Fruit fly (Drosophila melanogaster) whole organism, embryonic: ENCODE measurements around the gene CG5071.

Source experiments
- Bteb2 ChIP-seq: fragments of 200-800 bp; sonication (Bioruptor generic); optimal IDR thresholded peaks from 2 replicates; lab custom pipeline; 2016; ENCODE audit warnings: missing biosample characterization, missing genetic modification characterization
- CG10209 ChIP-seq: fragments of 200-800 bp; sonication (Bioruptor generic); optimal IDR thresholded peaks from 3 replicates; lab custom pipeline; 2017; ENCODE audit warnings: missing biosample characterization, mild to moderate bottlenecking, missing genetic modification characterization, missing genetic modification reagents
- CG1024 ChIP-seq: fragments of 200-800 bp; sonication (Bioruptor generic); IDR thresholded peaks from 2 replicates; pipeline ENCODE4 v1.3.6; 2022; ENCODE audit warnings: missing biosample characterization, missing genetic modification characterization
- CG10366 ChIP-seq: fragments of 200-800 bp; sonication (Bioruptor generic); IDR thresholded peaks from 2 replicates; pipeline ENCODE4 v1.3.6; 2022; ENCODE audit warnings: missing biosample characterization, missing genetic modification characterization
- CG12391 ChIP-seq: fragments of 200-800 bp; sonication (Bioruptor generic); optimal IDR thresholded peaks from 3 replicates; lab custom pipeline; 2018; ENCODE audit warnings: missing biosample characterization, mild to moderate bottlenecking, missing genetic modification characterization, moderate library complexity
- CG13775 ChIP-seq: fragments of 200-800 bp; sonication (Bioruptor generic); optimal IDR thresholded peaks from 3 replicates; lab custom pipeline; 2017; ENCODE audit warnings: missing biosample characterization, mild to moderate bottlenecking, missing genetic modification characterization
- CG14014 ChIP-seq: fragments of 200-800 bp; sonication (Bioruptor generic); IDR thresholded peaks from 2 replicates; pipeline ENCODE4 v1.3.6; 2022; ENCODE audit warnings: missing biosample characterization, missing genetic modification characterization
- CG1603 ChIP-seq: fragments of 200-800 bp; sonication (Bioruptor generic); optimal IDR thresholded peaks from 2 replicates; lab custom pipeline; 2019; ENCODE audit warnings: missing biosample characterization, mild to moderate bottlenecking, missing genetic modification characterization, moderate library complexity
- CG18619 ChIP-seq: fragments of 200-800 bp; sonication (Bioruptor generic); optimal IDR thresholded peaks from 3 replicates; lab custom pipeline; 2017; ENCODE audit warnings: missing biosample characterization, mild to moderate bottlenecking, missing genetic modification characterization
- CG31441 ChIP-seq: fragments of 200-800 bp; sonication (Bioruptor generic); IDR thresholded peaks from 2 replicates; pipeline ENCODE4 v1.3.6; 2022; ENCODE audit warnings: missing biosample characterization, missing genetic modification characterization
- CG3995 ChIP-seq: fragments of 200-800 bp; sonication (Bioruptor generic); optimal IDR thresholded peaks from 3 replicates; lab custom pipeline; 2016; ENCODE audit warnings: missing biosample characterization, missing genetic modification characterization
- CG4424 ChIP-seq: fragments of 200-800 bp; sonication (Bioruptor generic); optimal IDR thresholded peaks from 3 replicates; lab custom pipeline; 2016; ENCODE audit warnings: missing biosample characterization, missing genetic modification characterization
- CG6791 ChIP-seq: fragments of 200-800 bp; sonication (Bioruptor generic); IDR thresholded peaks from 3 replicates; pipeline ENCODE4 v1.3.6; 2022; ENCODE audit warnings: missing biosample characterization, missing genetic modification characterization; ENCODE audit not compliant: partially characterized antibody
- CG7357 ChIP-seq: fragments of 200-800 bp; sonication (Bioruptor generic); IDR thresholded peaks from 3 replicates; pipeline ENCODE4 v1.3.6; 2022; ENCODE audit warnings: missing biosample characterization, missing genetic modification characterization
- CG7786 ChIP-seq: fragments of 200-800 bp; sonication (Bioruptor generic); optimal IDR thresholded peaks from 2 replicates; lab custom pipeline; 2016; ENCODE audit warnings: missing biosample characterization, missing genetic modification characterization
- CG8290 ChIP-seq, 3 experiments: fragments of 200-800 bp; sonication (Bioruptor generic); optimal IDR thresholded peaks; 2 replicates each; lab custom pipeline; 2016 to 2019; ENCODE audit warnings: missing biosample characterization in 3 of 3, missing genetic modification characterization in 3 of 3, mild to moderate bottlenecking in 2 of 3, moderate library complexity in 1 of 3
- CTCF ChIP-seq: fragments of 200-800 bp; sonication (Bioruptor generic); optimal IDR thresholded peaks from 2 replicates; lab custom pipeline; 2017; ENCODE audit warnings: missing biosample characterization, mild to moderate bottlenecking, missing genetic modification characterization, moderate library complexity
- Dip2 ChIP-seq: fragments of 200-800 bp; sonication (Bioruptor generic); IDR thresholded peaks from 2 replicates; pipeline ENCODE4 v1.3.6; 2022; ENCODE audit warnings: missing biosample characterization, missing genetic modification characterization
- Dp ChIP-seq: fragments of 200-800 bp; sonication (Bioruptor generic); optimal IDR thresholded peaks from 2 replicates; lab custom pipeline; 2018; ENCODE audit warnings: missing biosample characterization, mild to moderate bottlenecking, missing genetic modification characterization, moderate library complexity
- Dref ChIP-seq: fragments of 200-800 bp; sonication (Bioruptor generic); IDR thresholded peaks from 2 replicates; pipeline ENCODE4 v1.3.6; 2022; ENCODE audit warnings: missing biosample characterization, missing genetic modification characterization
- E2f2 ChIP-seq: fragments of 200-800 bp; sonication (Bioruptor generic); IDR thresholded peaks from 2 replicates; pipeline ENCODE4 v1.3.6; 2022; ENCODE audit warnings: missing biosample characterization, missing genetic modification characterization
- Eip74EF ChIP-seq, 2 experiments: fragments of 200-800 bp in 1 of 2; fragments of >200 bp in 1 of 2; sonication (Bioruptor generic) in 1 of 2; optimal IDR thresholded peaks; 2 replicates each; lab custom pipeline; 2017 to 2019; ENCODE audit warnings: missing biosample characterization in 2 of 2, missing genetic modification characterization in 2 of 2, mild to moderate bottlenecking in 1 of 2, moderate library complexity in 1 of 2
- HHEX ChIP-seq: fragments of 200-800 bp; sonication (Bioruptor generic); optimal IDR thresholded peaks from 3 replicates; lab custom pipeline; 2017; ENCODE audit warnings: missing biosample characterization, mild to moderate bottlenecking, missing genetic modification characterization, missing genetic modification reagents
- HLHmδ ChIP-seq: fragments of 200-800 bp; sonication (Bioruptor generic); optimal IDR thresholded peaks from 2 replicates; lab custom pipeline; 2018; ENCODE audit warnings: missing biosample characterization, mild to moderate bottlenecking, missing genetic modification characterization, moderate library complexity
- Hr3 ChIP-seq: fragments of 200-800 bp; sonication (Bioruptor generic); optimal IDR thresholded peaks from 3 replicates; lab custom pipeline; 2016; ENCODE audit warnings: missing biosample characterization, missing genetic modification characterization
- Jarid2 ChIP-seq: fragments of 200-800 bp; sonication (Bioruptor generic); optimal IDR thresholded peaks from 3 replicates; lab custom pipeline; 2017; ENCODE audit warnings: mild to moderate bottlenecking, missing biosample characterization, missing genetic modification reagents, missing genetic modification characterization
- Med ChIP-seq: fragments of 200-800 bp; sonication (Bioruptor generic); peaks from one replicate; lab custom pipeline; 2016; ENCODE audit warnings: missing biosample characterization, missing genetic modification characterization, mild to moderate bottlenecking, inconsistent platforms, moderate library complexity
- al ChIP-seq: fragments of 200-800 bp; sonication (Bioruptor generic); IDR thresholded peaks from 2 replicates; pipeline ENCODE4 v1.3.6; 2022; ENCODE audit warnings: missing biosample characterization, missing genetic modification characterization
- bbx ChIP-seq: fragments of 200-800 bp; sonication (Bioruptor generic); IDR thresholded peaks from 2 replicates; pipeline ENCODE4 v1.3.6; 2022; ENCODE audit warnings: missing biosample characterization, missing genetic modification characterization; ENCODE audit not compliant: partially characterized antibody
- bsh ChIP-seq, 2 experiments: fragments of 200-800 bp; sonication (Bioruptor generic); optimal IDR thresholded peaks; 2 replicates each; lab custom pipeline; 2017 to 2018; ENCODE audit warnings: mild to moderate bottlenecking in 2 of 2, missing biosample characterization in 2 of 2, missing genetic modification characterization in 2 of 2, moderate library complexity in 1 of 2
- dpn ChIP-seq, 2 experiments: fragments of 200-800 bp; sonication (Bioruptor generic); optimal IDR thresholded peaks; 3 replicates each; lab custom pipeline; 2016; ENCODE audit warnings: missing biosample characterization in 2 of 2, missing genetic modification characterization in 2 of 2
- emc ChIP-seq: fragments of 200-800 bp; sonication (Bioruptor generic); optimal IDR thresholded peaks from 2 replicates; lab custom pipeline; 2016; ENCODE audit warnings: missing biosample characterization, missing genetic modification characterization
- gcm ChIP-seq: fragments of 200-800 bp; sonication (Bioruptor generic); optimal IDR thresholded peaks from 2 replicates; lab custom pipeline; 2019; ENCODE audit warnings: missing biosample characterization, mild to moderate bottlenecking, missing genetic modification characterization, moderate library complexity
- gfzf ChIP-seq: fragments of 200-800 bp; sonication (Bioruptor generic); optimal IDR thresholded peaks from 2 replicates; lab custom pipeline; 2016; ENCODE audit warnings: missing biosample characterization, mild to moderate bottlenecking, missing genetic modification characterization, moderate library complexity
- gsb-n ChIP-seq: fragments of 200-800 bp; sonication (Bioruptor generic); optimal IDR thresholded peaks from 3 replicates; lab custom pipeline; 2018; ENCODE audit warnings: missing biosample characterization, mild to moderate bottlenecking, missing genetic modification characterization
- lbe ChIP-seq: fragments of 200-800 bp; sonication (Bioruptor generic); optimal IDR thresholded peaks from 2 replicates; lab custom pipeline; 2016; ENCODE audit warnings: missing biosample characterization, mild to moderate bottlenecking, missing genetic modification characterization
- luna ChIP-seq: fragments of 200-800 bp; sonication (Bioruptor generic); optimal IDR thresholded peaks from 2 replicates; lab custom pipeline; 2016; ENCODE audit warnings: missing biosample characterization, missing genetic modification characterization
- maf-S ChIP-seq: fragments of 200-800 bp; sonication (Bioruptor generic); optimal IDR thresholded peaks from 2 replicates; lab custom pipeline; 2016; ENCODE audit warnings: missing biosample characterization, missing genetic modification characterization
- mirr ChIP-seq: fragments of 200-800 bp; sonication (Bioruptor generic); optimal IDR thresholded peaks from 3 replicates; lab custom pipeline; 2018; ENCODE audit warnings: missing biosample characterization, mild to moderate bottlenecking, missing genetic modification characterization
- org-1 ChIP-seq: fragments of 200-800 bp; sonication (Bioruptor generic); optimal IDR thresholded peaks from 2 replicates; lab custom pipeline; 2017; ENCODE audit warnings: missing biosample characterization, missing genetic modification characterization
- pzg ChIP-seq: fragments of 200-800 bp; sonication (Bioruptor generic); optimal IDR thresholded peaks from 3 replicates; lab custom pipeline; 2018; ENCODE audit warnings: missing biosample characterization, mild to moderate bottlenecking, missing genetic modification characterization, moderate library complexity
- seq ChIP-seq: fragments of 200-800 bp; sonication (Bioruptor generic); IDR thresholded peaks from 2 replicates; pipeline ENCODE4 v1.3.6; 2022; ENCODE audit warnings: missing biosample characterization, missing genetic modification characterization
- stc ChIP-seq: fragments of 200-800 bp; sonication (Bioruptor generic); IDR thresholded peaks from 2 replicates; pipeline ENCODE4 v1.3.6; 2022; ENCODE audit warnings: missing biosample characterization, missing genetic modification characterization
- stwl ChIP-seq: fragments of 200-800 bp; sonication (Bioruptor generic); optimal IDR thresholded peaks from 3 replicates; lab custom pipeline; 2018; ENCODE audit warnings: missing biosample characterization, mild to moderate bottlenecking, missing genetic modification characterization, moderate library complexity
- ttk ChIP-seq: fragments of 200-800 bp; sonication (Bioruptor generic); IDR thresholded peaks from 2 replicates; pipeline ENCODE4 v2.1.2; 2022; ENCODE audit warnings: missing biosample characterization, missing genetic modification characterization
- vvl ChIP-seq: fragments of 200-800 bp; sonication (Bioruptor generic); IDR thresholded peaks from 2 replicates; pipeline ENCODE4 v1.3.6; 2022; ENCODE audit warnings: missing biosample characterization, missing genetic modification characterization
- zen ChIP-seq: fragments of 200-800 bp; sonication (Bioruptor generic); optimal IDR thresholded peaks from 3 replicates; lab custom pipeline; 2018; ENCODE audit warnings: missing biosample characterization, mild to moderate bottlenecking, missing genetic modification characterization, moderate library complexity
- zen2 ChIP-seq: fragments of 200-800 bp; sonication (Bioruptor generic); IDR thresholded peaks from 3 replicates; pipeline ENCODE4 v1.3.6; 2022; ENCODE audit warnings: missing biosample characterization, missing genetic modification characterization; ENCODE audit not compliant: partially characterized antibody

The CG5071 gene

DNA sequence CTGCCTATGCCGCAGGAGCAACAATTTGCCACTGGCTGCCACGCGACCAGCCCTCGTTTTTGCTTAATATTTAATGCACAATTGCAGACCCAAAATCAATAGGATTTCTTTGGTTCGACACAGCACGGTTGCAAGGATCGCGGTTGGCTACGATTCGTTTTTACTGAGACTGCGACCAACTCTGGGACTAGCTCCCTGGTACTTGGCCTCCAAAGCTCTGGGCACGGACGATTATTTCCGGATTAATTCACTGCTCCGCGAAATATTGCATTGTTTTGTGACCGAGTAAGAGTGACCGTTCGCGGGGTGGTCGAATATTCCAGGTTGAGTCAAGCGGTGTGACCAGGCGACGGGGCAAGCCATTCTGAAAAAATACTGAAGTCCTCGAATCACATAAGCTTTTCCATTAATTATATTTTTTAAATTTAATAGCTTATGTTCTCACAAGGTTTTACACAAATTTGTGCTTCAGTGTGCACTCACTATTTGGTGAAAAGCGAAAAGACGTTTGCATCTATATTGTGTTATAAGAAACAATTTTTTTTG lies 42.8 kb downstream of the CG5071 start, which contains the start of gene Tnks (continued):
- no peak for TF ChIP-seq maf-S (GFP tag; lab: Kevin White, UChicago)
- TF ChIP-seq CG31441 (GFP tag; lab: Robert Waterston, UW): peak; percentile 30; the same call in 1 of the 2 replicates
- TF ChIP-seq Hr3: peak; percentile 0
- peak; percentile 46 for TF ChIP-seq HLHmδ
- TF ChIP-seq stwl (tag; lab: Kevin White, UChicago): peak; percentile 14
- no peak for TF ChIP-seq mirr (GFP tag; lab: Kevin White, UChicago)
- peak; percentile 40 for TF ChIP-seq CG18619 (GFP tag; lab: Kevin White, UChicago)
- TF ChIP-seq pzg (GFP tag; lab: Kevin White, UChicago): peak; percentile 55
- TF ChIP-seq Dp (GFP tag; lab: Kevin White, UChicago): peak; percentile 16
- TF ChIP-seq Dref (GFP tag; lab: Robert Waterston, UW): peak; percentile 27
- no peak for TF ChIP-seq Dip2
- TF ChIP-seq Eip74EF (GFP tag; optimal IDR thresholded peaks at IDR 0.05; lab: Kevin White, UChicago): peak in 1 of 2 experiments; percentile 29
- peak; percentile 83 for TF ChIP-seq gfzf (GFP tag; lab: Kevin White, UChicago)
- peak; percentile 33 for TF ChIP-seq vvl (GFP tag; lab: Robert Waterston, UW)
- no peak for TF ChIP-seq CG7357 (GFP tag; lab: Robert Waterston, UW)
- no peak for TF ChIP-seq CG8290 (GFP tag; optimal IDR thresholded peaks at IDR 0.05; lab: Kevin White, UChicago)
- TF ChIP-seq CG8290 (tag; optimal IDR thresholded peaks at IDR 0.05; lab: Kevin White, UChicago): peak in 1 of 2 experiments; percentile 28
- TF ChIP-seq CG7786 (GFP tag; lab: Kevin White, UChicago): no peak
- peak; percentile 26; the same call in 1 of the 2 replicates for TF ChIP-seq bbx
- no peak for TF ChIP-seq seq (GFP tag; lab: Robert Waterston, UW)
- TF ChIP-seq CG12391 (tag; lab: Kevin White, UChicago): peak; percentile 37
- peak; percentile 1 for TF ChIP-seq CG3995 (GFP tag; lab: Kevin White, UChicago)
- peak; percentile 6 for TF ChIP-seq Med (GFP tag; lab: Kevin White, UChicago)
- TF ChIP-seq CG1024 (GFP tag; lab: Robert Waterston, UW): 0 out of 2 replicates have a peak, but pooled peaks have one; percentile 19

DNA sequence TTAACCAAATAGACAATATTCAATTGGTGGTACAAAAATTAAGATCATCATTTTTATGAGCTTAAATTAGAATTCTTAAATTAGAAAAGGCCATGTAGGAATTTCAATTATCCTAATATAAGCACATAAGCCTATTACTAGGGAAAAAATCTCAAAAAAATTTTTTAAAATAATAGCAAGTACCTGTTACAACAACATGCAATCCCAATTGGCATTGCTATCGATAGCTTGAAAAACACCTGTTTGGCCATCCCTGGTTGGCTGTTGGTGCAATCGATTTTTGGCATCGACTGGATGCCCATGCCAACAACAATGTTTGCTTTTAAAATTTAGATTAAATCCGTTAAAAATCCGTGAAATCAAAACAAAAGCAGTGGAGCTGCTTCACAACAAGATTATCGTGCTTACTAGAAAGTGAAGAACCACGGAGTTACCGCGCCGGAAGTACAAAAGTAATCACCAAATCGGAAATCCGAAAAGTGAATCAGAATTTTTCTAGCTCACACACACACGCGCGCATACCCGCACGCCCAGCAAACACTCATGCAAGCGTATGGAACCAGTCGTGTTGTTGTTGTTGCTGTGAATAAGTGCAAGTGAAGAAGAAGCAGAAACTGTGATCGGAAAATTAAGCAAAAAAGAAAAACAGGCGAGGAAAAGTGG lies 43.4 kb downstream of the CG5071 start, which contains the start of gene RASSF8:
RASSF8 (plus strand) TSS at position 265 of the 663 bp plus-strand sequence.
- TF ChIP-seq gcm (GFP tag; lab: Kevin White, UChicago): peak; percentile 74
- TF ChIP-seq bsh (GFP tag; optimal IDR thresholded peaks at IDR 0.05; lab: Kevin White, UChicago): peak in 1 of 2 experiments; percentile 16
- TF ChIP-seq CG4424 (GFP tag; lab: Kevin White, UChicago): peak; percentile 21
- no peak for TF ChIP-seq CG13775 (GFP tag; lab: Kevin White, UChicago)
- TF ChIP-seq dpn (GFP tag; optimal IDR thresholded peaks at IDR 0.05; lab: Kevin White, UChicago): peak; percentile 8 to 45
- no peak for TF ChIP-seq Dip2
- TF ChIP-seq CTCF (GFP tag; lab: Kevin White, UChicago): no peak
- TF ChIP-seq CG10209 (GFP tag; lab: Kevin White, UChicago): no peak
- no peak for TF ChIP-seq emc (GFP tag; lab: Kevin White, UChicago)
- no peak for TF ChIP-seq Bteb2 (GFP tag; lab: Kevin White, UChicago)
- TF ChIP-seq zen: no peak
- no peak for TF ChIP-seq gsb-n
- peak; percentile 11 for TF ChIP-seq CG1603 (tag; lab: Kevin White, UChicago)
- TF ChIP-seq org-1 (GFP tag; lab: Kevin White, UChicago): no peak
- TF ChIP-seq CG10366 (GFP tag; lab: Robert Waterston, UW): peak; percentile 50; the same call in 1 of the 2 replicates
- peak; percentile 13; the same call in 1 of the 2 replicates for TF ChIP-seq al
- TF ChIP-seq ttk: no peak
- peak; percentile 83 for TF ChIP-seq CG6791 (GFP tag; lab: Robert Waterston, UW)
- TF ChIP-seq stc (GFP tag; lab: Robert Waterston, UW): no peak
- no peak for TF ChIP-seq lbe (GFP tag; lab: Kevin White, UChicago)
- TF ChIP-seq CG14014 (GFP tag; lab: Robert Waterston, UW): no peak
- TF ChIP-seq zen2: peak; percentile 7; the same call in 1 of the 3 replicates
- TF ChIP-seq Jarid2: no peak
- no peak; the same call in none of the 2 replicates for TF ChIP-seq E2f2
- TF ChIP-seq HHEX (GFP tag; lab: Kevin White, UChicago): no peak
- TF ChIP-seq luna (GFP tag; lab: Kevin White, UChicago): no peak
